Fruit fly (Drosophila melanogaster) whole organism, embryonic: ENCODE measurements around the gene Cyt-c1L.

Experiments used
- Adf1 ChIP-seq: fragments of 200-800 bp; sonication (Bioruptor generic); IDR thresholded peaks from 2 replicates; pipeline ENCODE4 v1.3.6; 2022; ENCODE audit warnings: missing biosample characterization, missing genetic modification characterization
- CG10565 ChIP-seq: fragments of 200-800 bp; sonication (Bioruptor generic); optimal IDR thresholded peaks from 3 replicates; lab custom pipeline; 2016; ENCODE audit warnings: missing biosample characterization, mild to moderate bottlenecking, missing genetic modification characterization
- CG11504 ChIP-seq: fragments of 200-800 bp; sonication (Bioruptor generic); optimal IDR thresholded peaks from 3 replicates; lab custom pipeline; 2019; ENCODE audit warnings: missing biosample characterization, mild to moderate bottlenecking, missing genetic modification characterization, moderate library complexity
- CG13296 ChIP-seq: fragments of 200-800 bp; sonication (Bioruptor generic); optimal IDR thresholded peaks from 3 replicates; lab custom pipeline; 2018; ENCODE audit warnings: missing biosample characterization, mild to moderate bottlenecking, missing genetic modification characterization
- CG1603 ChIP-seq: fragments of 200-800 bp; sonication (Bioruptor generic); optimal IDR thresholded peaks from 2 replicates; lab custom pipeline; 2019; ENCODE audit warnings: missing biosample characterization, mild to moderate bottlenecking, missing genetic modification characterization, moderate library complexity
- CG2678 ChIP-seq: fragments of 200-800 bp; sonication (Bioruptor generic); optimal IDR thresholded peaks from 3 replicates; lab custom pipeline; 2019; ENCODE audit warnings: missing biosample characterization, mild to moderate bottlenecking, missing genetic modification characterization, moderate library complexity
- CG34422 ChIP-seq: fragments of 200-800 bp; sonication (Bioruptor generic); IDR thresholded peaks from 3 replicates; pipeline ENCODE4 v1.3.6; 2022; ENCODE audit warnings: missing biosample characterization, missing genetic modification characterization
- CG9876 ChIP-seq: fragments of 200-800 bp; sonication (Bioruptor generic); optimal IDR thresholded peaks from 2 replicates; lab custom pipeline; 2016; ENCODE audit warnings: missing biosample characterization, missing genetic modification characterization
- CkIIα-i1 ChIP-seq: fragments of 200-800 bp; sonication (Bioruptor generic); IDR thresholded peaks from 2 replicates; pipeline ENCODE4 v1.3.6; 2022; ENCODE audit warnings: missing biosample characterization, missing genetic modification characterization
- E2f1 ChIP-seq: fragments of 200-800 bp; sonication (Bioruptor generic); IDR thresholded peaks from 2 replicates; pipeline ENCODE4 v1.3.6; 2022; ENCODE audit warnings: missing biosample characterization, missing genetic modification characterization
- Gug ChIP-seq: fragments of 200-800 bp; sonication (Bioruptor generic); IDR thresholded peaks from 4 replicates; pipeline ENCODE4 v1.3.6; 2022; ENCODE audit warnings: missing biosample characterization, missing genetic modification characterization
- Spps ChIP-seq: fragments of 200-800 bp; sonication (Bioruptor generic); optimal IDR thresholded peaks from 2 replicates; lab custom pipeline; 2018; ENCODE audit warnings: missing biosample characterization, mild to moderate bottlenecking, missing genetic modification characterization
- Trl ChIP-seq, 3 experiments: fragments of >200 bp in 2 of 3; fragments of 200-800 bp in 1 of 3; sonication (Bioruptor generic) in 1 of 3; optimal IDR thresholded peaks; 2 replicates in 1 of 3; 3 replicates in 2 of 3; lab custom pipeline; 2016 to 2017; ENCODE audit warnings: missing biosample characterization in 1 of 3, missing genetic modification characterization in 1 of 3

DNA sequence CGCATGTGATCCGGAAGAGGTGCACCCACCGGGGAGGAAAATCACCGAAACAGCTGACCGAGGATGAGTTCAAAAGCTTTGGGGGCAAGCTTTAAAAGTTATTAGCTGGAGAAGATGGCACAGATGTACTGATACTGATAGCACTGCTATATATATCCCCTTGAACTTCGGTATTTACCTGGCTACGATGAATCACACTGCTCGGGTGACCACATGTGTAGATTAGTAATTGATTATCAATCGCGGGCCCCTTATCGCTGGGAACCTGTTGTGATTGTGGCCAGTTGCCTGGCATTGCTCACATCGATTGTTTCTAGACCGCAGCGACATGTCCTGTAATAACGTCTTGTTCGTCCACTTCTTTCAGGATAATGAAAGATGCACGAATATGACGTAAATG lies 26.0 kb upstream of the Cyt-c1L start:
- no peak for TF ChIP-seq CG10565 (GFP tag; lab: Kevin White, UChicago)
- TF ChIP-seq Adf1 (GFP tag; lab: Robert Waterston, UW): no peak
- no peak for TF ChIP-seq Gug (GFP tag; lab: Robert Waterston, UW)
- TF ChIP-seq CG11504 (tag; lab: Kevin White, UChicago): no peak
- no peak for TF ChIP-seq CG1603 (tag; lab: Kevin White, UChicago)
- TF ChIP-seq E2f1: no peak
- no peak for TF ChIP-seq Trl (optimal IDR thresholded peaks at IDR 0.05; lab: Kevin White, UChicago)
- TF ChIP-seq Trl (GFP tag; optimal IDR thresholded peaks at IDR 0.05; lab: Kevin White, UChicago): no peak
- no peak for TF ChIP-seq Spps (tag; lab: Kevin White, UChicago)
- TF ChIP-seq CG34422: no peak
- TF ChIP-seq CG9876 (GFP tag; lab: Kevin White, UChicago): no peak
- TF ChIP-seq CG2678 (tag; lab: Kevin White, UChicago): no peak
- TF ChIP-seq CG13296: no peak
- TF ChIP-seq CkIIα-i1 (GFP tag; lab: Robert Waterston, UW): no peak
